Fruit fly (Drosophila melanogaster) whole organism, adult: ENCODE results near the gene IFT57.

Experiments
- CG11617 ChIP-seq: fragments of 200-800 bp; sonication (Bioruptor generic); optimal IDR thresholded peaks from 2 replicates; lab custom pipeline; 2017; ENCODE audit warnings: mild to moderate bottlenecking, missing biosample characterization, missing genetic modification reagents, missing genetic modification characterization
- CG14711 ChIP-seq: fragments of 200-800 bp; sonication (Bioruptor generic); optimal IDR thresholded peaks from 2 replicates; lab custom pipeline; 2018; ENCODE audit warnings: missing biosample characterization, mild to moderate bottlenecking, missing genetic modification characterization, moderate library complexity
- CG33017 ChIP-seq: fragments of 200-800 bp; sonication (Bioruptor generic); optimal IDR thresholded peaks from 2 replicates; lab custom pipeline; 2018; ENCODE audit warnings: missing biosample characterization, mild to moderate bottlenecking, missing genetic modification characterization, moderate library complexity
- CG5204 ChIP-seq: fragments of 200-800 bp; sonication (Bioruptor generic); optimal IDR thresholded peaks from 2 replicates; lab custom pipeline; 2016; ENCODE audit warnings: missing biosample characterization, missing genetic modification characterization
- CG7045 ChIP-seq: fragments of 200-800 bp; sonication (Bioruptor generic); optimal IDR thresholded peaks from 2 replicates; lab custom pipeline; 2017; ENCODE audit warnings: missing biosample characterization, mild to moderate bottlenecking, missing genetic modification characterization
- Clk ChIP-seq: fragments of 200-800 bp; sonication (Bioruptor generic); optimal IDR thresholded peaks from 2 replicates; lab custom pipeline; 2017; ENCODE audit warnings: missing biosample characterization, missing genetic modification characterization
- Crg-1 ChIP-seq: fragments of 200-800 bp; sonication (Bioruptor generic); optimal IDR thresholded peaks from 2 replicates; lab custom pipeline; 2016; ENCODE audit warnings: missing biosample characterization, missing genetic modification characterization
- Mnt ChIP-seq: fragments of 200-800 bp; sonication (Bioruptor generic); optimal IDR thresholded peaks from 2 replicates; lab custom pipeline; 2016; ENCODE audit warnings: missing biosample characterization, mild to moderate bottlenecking, missing genetic modification characterization
- bab1 ChIP-seq: fragments of 200-800 bp; sonication (Bioruptor generic); optimal IDR thresholded peaks from 3 replicates; lab custom pipeline; 2019; ENCODE audit warnings: missing biosample characterization, mild to moderate bottlenecking, missing genetic modification characterization, moderate library complexity
- cnc ChIP-seq, 2 experiments: fragments of >200 bp; optimal IDR thresholded peaks; 2 replicates each; lab custom pipeline; 2017
- ovo ChIP-seq: fragments of 200-800 bp; sonication (Bioruptor generic); optimal IDR thresholded peaks from 2 replicates; lab custom pipeline; 2016; ENCODE audit warnings: missing biosample characterization, missing genetic modification characterization
- pad ChIP-seq: fragments of 200-800 bp; sonication (Bioruptor generic); optimal IDR thresholded peaks from 3 replicates; lab custom pipeline; 2017; ENCODE audit warnings: missing biosample characterization, missing genetic modification characterization, mild to moderate bottlenecking, moderate library complexity, missing genetic modification reagents
- tj ChIP-seq: fragments of 200-800 bp; sonication (Bioruptor generic); optimal IDR thresholded peaks from 3 replicates; lab custom pipeline; 2017; ENCODE audit warnings: missing biosample characterization, mild to moderate bottlenecking, missing genetic modification characterization, moderate library complexity

DNA sequence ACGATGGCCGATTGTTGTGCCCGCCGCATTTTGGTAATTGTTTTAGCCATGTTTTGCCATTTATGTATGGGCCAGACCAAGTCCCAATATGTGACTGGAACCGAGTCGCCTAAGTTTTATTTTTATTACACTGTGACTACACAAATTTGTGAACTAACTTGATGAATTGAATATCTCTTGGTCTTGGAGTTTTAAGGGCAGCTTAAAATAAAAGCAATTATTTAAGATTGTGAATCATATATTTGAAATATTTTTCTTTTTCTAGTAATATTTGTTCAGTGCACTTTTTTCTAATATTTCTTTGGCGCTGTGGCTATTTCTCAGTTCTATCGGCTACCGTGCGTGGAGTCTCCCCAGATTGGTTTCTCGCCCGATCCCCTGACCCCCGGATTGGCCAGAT lies 37.1 kb upstream of the IFT57 start:
- TF ChIP-seq Crg-1 (GFP tag; lab: Kevin White, UChicago) (no peak), CG33017 (no peak), Clk (no peak), CG14711 (tag; lab: Kevin White, UChicago) (no peak), ovo (GFP tag; lab: Kevin White, UChicago) (no peak), CG7045 (GFP tag; lab: Kevin White, UChicago) (no peak), cnc (optimal IDR thresholded peaks at IDR 0.05; lab: Kevin White, UChicago) (no peak), Mnt (no peak), tj (no peak), bab1 (no peak), CG11617 (GFP tag; lab: Kevin White, UChicago) (no peak), pad (GFP tag; lab: Kevin White, UChicago) (no peak), CG5204 (GFP tag; lab: Kevin White, UChicago) (no peak)
